Fruit fly (Drosophila melanogaster): ENCODE results near the gene Try29F.

Try29F gene

DNA sequence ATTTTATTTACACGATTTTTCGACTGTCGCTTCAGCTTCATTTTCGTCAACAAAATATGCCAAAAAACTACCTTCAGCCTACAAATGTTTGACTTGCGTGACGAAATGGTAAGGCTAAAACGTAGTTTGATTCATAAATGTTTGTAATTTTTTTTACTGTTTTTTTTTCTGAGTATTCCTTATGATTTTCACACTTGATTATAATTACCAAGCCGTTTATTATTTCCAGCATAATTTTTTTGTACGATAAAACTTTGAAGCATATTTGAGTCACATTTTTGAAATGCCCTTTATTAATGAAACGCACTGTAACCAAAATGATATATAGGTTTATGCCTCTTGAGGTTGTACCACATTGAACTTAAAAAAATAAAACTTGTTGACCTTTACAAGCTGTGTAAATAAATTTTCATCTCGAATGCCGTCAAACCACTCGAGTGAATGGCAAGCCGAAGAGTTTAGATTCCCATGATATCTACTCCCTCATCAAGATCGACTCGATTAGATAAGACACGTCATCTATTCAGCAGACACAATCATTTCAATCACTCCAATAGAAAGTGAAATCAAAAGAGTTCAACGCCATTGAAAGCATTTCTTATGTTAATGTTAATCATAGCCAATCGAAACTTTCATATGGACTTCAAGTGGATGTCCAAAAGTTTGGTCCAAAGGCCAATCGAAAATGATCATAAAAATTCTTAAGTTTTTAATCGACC lies 15.6 kb upstream of the Try29F start:
- no peak for TF ChIP-seq Met (GFP tag; optimal IDR thresholded peaks at IDR 0.05)
- peak; percentile 15 for TF ChIP-seq Eip78C (GFP tag)
- TF ChIP-seq fkh (GFP tag; optimal IDR thresholded peaks at IDR 0.05), result peak; percentile 47

DNA sequence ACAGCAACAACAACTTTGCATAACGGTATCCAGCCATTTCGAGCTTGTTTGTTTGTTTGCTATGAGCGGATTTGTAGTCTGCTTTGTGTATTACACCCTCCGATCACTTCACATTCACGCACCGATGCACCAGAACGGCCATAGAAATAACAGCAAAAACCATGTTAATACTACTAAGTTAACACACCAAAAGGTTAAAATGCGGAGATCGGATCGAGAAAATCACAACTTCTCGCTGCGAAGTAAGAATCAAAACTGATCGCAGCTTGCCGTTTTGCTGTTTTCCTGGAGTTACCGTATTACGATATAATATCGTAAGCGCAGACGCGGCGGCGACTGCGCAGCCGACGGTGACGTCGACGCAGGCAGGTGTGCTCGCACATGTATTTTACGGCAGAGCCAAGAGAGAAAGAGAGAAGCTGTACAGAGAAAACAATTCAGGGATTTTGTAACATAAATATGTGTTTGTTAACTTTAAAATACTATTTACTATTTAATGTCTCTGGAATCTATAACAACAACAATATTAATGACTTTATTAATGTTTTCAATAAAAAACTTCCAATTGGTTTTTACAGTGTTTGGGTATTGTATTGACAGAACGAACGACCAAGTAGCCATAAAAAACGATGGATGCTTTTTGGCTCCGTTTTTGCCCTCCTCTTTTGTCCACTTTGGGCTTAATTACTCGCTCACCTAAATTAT lies 13.6 kb upstream of the Try29F start, which contains the start of gene CG13101:
CG13101 (minus strand) TSS at position 259 of the 705 bp plus-strand sequence.
- TF ChIP-seq fd59A (GFP tag; optimal IDR thresholded peaks at IDR 0.05) (peak; percentile 85), Sox102F (GFP tag; optimal IDR thresholded peaks at IDR 0.05) (peak; percentile 94), esn (GFP tag; optimal IDR thresholded peaks at IDR 0.05) (peak; percentile 98), Hr39 (GFP tag; optimal IDR thresholded peaks at IDR 0.05) (peak; percentile 91), net (GFP tag; optimal IDR thresholded peaks at IDR 0.05) (peak; percentile 90), CG6854 (GFP tag; optimal IDR thresholded peaks at IDR 0.05) (no peak), spab (GFP tag; optimal IDR thresholded peaks at IDR 0.05) (peak; percentile 91), Ets96B (tag; optimal IDR thresholded peaks at IDR 0.05) (peak; percentile 86), CG6808 (GFP tag; optimal IDR thresholded peaks at IDR 0.05) (peak; percentile 88), CG3032 (tag; optimal IDR thresholded peaks at IDR 0.05) (peak; percentile 93), CG11294 (GFP tag; IDR thresholded peaks at IDR 0.05) (peak; percentile 92), topi (GFP tag; optimal IDR thresholded peaks at IDR 0.05) (peak; percentile 97), Eip75B (GFP tag; optimal IDR thresholded peaks at IDR 0.05) (peak; percentile 91), pdm3 (GFP tag; optimal IDR thresholded peaks at IDR 0.05) (peak; percentile 96), Hr38 (GFP tag; optimal IDR thresholded peaks at IDR 0.05) (no peak), CG15336 (GFP tag; IDR thresholded peaks at IDR 0.05) (peak; percentile 98), CG8632 (GFP tag; optimal IDR thresholded peaks at IDR 0.05) (peak; percentile 95), fkh (GFP tag; optimal IDR thresholded peaks at IDR 0.05) (peak; percentile 87), OdsH (GFP tag; optimal IDR thresholded peaks at IDR 0.05) (peak; percentile 96), CG1621 (tag; optimal IDR thresholded peaks at IDR 0.05) (peak; percentile 90), Lpt (GFP tag; optimal IDR thresholded peaks at IDR 0.05) (peak; percentile 92), Gug (GFP tag; IDR thresholded peaks at IDR 0.05) (peak; percentile 95), Hr4 (GFP tag; optimal IDR thresholded peaks at IDR 0.05) (peak; percentile 83), Sox14 (GFP tag; optimal IDR thresholded peaks at IDR 0.05) (peak; percentile 94), Eip93F (GFP tag; optimal IDR thresholded peaks at IDR 0.05) (peak; percentile 72), CG11902 (GFP tag; optimal IDR thresholded peaks at IDR 0.05) (peak; percentile 86), CG3919 (GFP tag; optimal IDR thresholded peaks at IDR 0.05) (peak; percentile 98), CG11762 (GFP tag; optimal IDR thresholded peaks at IDR 0.05; ENCODE audit: insufficient read depth) (peak; percentile 94), cyc (GFP tag; optimal IDR thresholded peaks at IDR 0.05) (peak; percentile 96), CG4318 (GFP tag; optimal IDR thresholded peaks at IDR 0.05) (peak; percentile 82), dac (GFP tag; optimal IDR thresholded peaks at IDR 0.05) (peak; percentile 57), CG8119 (GFP tag; IDR thresholded peaks at IDR 0.05) (peak; percentile 98), CG6792 (GFP tag; optimal IDR thresholded peaks at IDR 0.05) (peak; percentile 96), CG7368 (GFP tag; optimal IDR thresholded peaks at IDR 0.05) (peak; percentile 90), Sox15 (GFP tag; optimal IDR thresholded peaks at IDR 0.05) (peak; percentile 80), CG9139 (GFP tag; optimal IDR thresholded peaks at IDR 0.05) (peak; percentile 84), CG34406 (GFP tag; optimal IDR thresholded peaks at IDR 0.05) (peak; percentile 96), CG10631 (GFP tag; optimal IDR thresholded peaks at IDR 0.05) (peak; percentile 95), CG8319 (GFP tag; optimal IDR thresholded peaks at IDR 0.05) (peak; percentile 88), Blimp-1 (GFP tag; optimal IDR thresholded peaks at IDR 0.05) (peak; percentile 88), lz (GFP tag; optimal IDR thresholded peaks at IDR 0.05) (peak; percentile 94), Ets21C (GFP tag; optimal IDR thresholded peaks at IDR 0.05) (peak; percentile 90), CG32006 (GFP tag; optimal IDR thresholded peaks at IDR 0.05) (peak; percentile 94), CG31627 (GFP tag; optimal IDR thresholded peaks at IDR 0.05) (peak; percentile 95), CG6276 (GFP tag; optimal IDR thresholded peaks at IDR 0.05) (peak; percentile 93), Smox (GFP tag; optimal IDR thresholded peaks at IDR 0.05) (peak; percentile 97)
